Worm (Caenorhabditis elegans): ENCODE measurements around the gene upp-1.

- TF ChIP-seq him-1 (tag; optimal IDR thresholded peaks at IDR 0.05) (no peak), W03F9.2 (tag; optimal IDR thresholded peaks at IDR 0.05) (no peak), dao-5 (tag; optimal IDR thresholded peaks at IDR 0.05) (no peak)
Measured at ce11 chrIII:7622922-7623321, 20.0 kb downstream of the upp-1 start.

Measured in whole organism, L4/young adult.